Fruit fly (Drosophila melanogaster) whole organism: ENCODE data around the gene Ugt37E1.

ENCODE experiments used
- CG8478 ChIP-seq: fragments of >200 bp; optimal IDR thresholded peaks from 2 replicates; lab custom pipeline; 2018; ENCODE audit warnings: inconsistent platforms
- Dll ChIP-seq: fragments of >200 bp; optimal IDR thresholded peaks from 2 replicates; lab custom pipeline; 2017
- psq ChIP-seq: fragments of >200 bp; optimal IDR thresholded peaks from 2 replicates; lab custom pipeline; 2017
- usp ChIP-seq: fragments of >200 bp; optimal IDR thresholded peaks from 2 replicates; lab custom pipeline; 2017; ENCODE audit warnings: missing biosample characterization, missing genetic modification characterization, mixed read lengths

- TF ChIP-seq psq = no peak
- no peak for TF ChIP-seq Dll (lab: Kevin White, UChicago)
- no peak for TF ChIP-seq usp (GFP tag; lab: Kevin White, UChicago)
- no peak for TF ChIP-seq CG8478 (lab: Kevin White, UChicago)
Measured at dm6 chr2L:16839665-16840064, 43.3 kb downstream of the Ugt37E1 start.
